Comparison of ENCODE assay signal across 4 worm cellular contexts in the genomic region with DNA sequence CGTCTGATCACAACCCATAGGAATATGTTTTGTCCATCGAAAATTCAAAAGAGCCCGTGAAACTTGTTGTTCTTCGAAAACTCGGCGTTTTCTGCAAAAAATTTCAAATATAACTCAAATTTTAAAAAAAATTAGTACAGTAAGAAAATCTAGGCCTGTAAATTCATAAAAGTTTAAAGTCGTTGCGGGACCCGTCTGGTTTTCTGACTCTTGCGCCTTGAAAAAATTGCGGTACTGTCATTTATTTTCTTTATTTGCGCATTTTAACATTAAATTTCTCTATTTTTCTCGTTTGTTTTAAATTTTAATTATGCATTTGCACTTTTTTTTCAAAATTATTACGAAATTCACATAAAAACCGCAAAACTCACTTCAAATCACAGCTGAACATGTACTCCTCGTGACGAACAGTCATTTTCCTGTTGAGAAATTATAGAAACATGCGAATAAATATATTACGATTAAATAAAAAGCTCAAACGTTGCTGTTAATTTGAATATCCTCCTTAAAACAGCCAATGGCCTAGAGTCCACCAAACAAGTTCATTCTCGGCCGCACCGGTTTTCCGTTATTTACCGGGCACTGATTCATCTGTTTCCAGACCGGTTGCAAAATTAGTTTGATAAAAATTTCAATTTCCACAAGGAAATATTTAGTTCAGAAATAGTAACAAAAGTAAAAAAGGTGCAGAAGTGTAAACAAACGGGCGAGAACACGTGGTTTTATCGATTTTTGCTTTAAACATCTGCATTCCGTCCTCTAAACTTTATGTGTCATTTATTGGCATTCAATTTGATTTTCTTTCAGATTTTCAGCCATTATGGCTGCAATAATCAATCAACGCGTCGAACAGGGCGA.
A peak's percentile ranks its signal among the peaks of the same experiment; 100 is the strongest.
TF ChIP-seq lines count a peak whose summit lies in the region.

A gene (minus strand): TSS at position 669 of the 858 bp plus-strand sequence.
A gene (plus strand): TSS at position 808 of the 858 bp plus-strand sequence.

TF ChIP-seq in whole organism, L1 larva, 84 proteins besides CTCF, POLR2A, EP300 and RAD21 (continued from another document):
- peak; percentile 5 for TF ChIP-seq lin-14 (GFP tag; optimal IDR thresholded peaks at IDR 0.05; lab: Kevin White, UChicago)
- TF ChIP-seq elt-3 (tag; optimal IDR thresholded peaks at IDR 0.05; lab: Kevin White, UChicago): no peak
- TF ChIP-seq mab-9 (GFP tag; IDR thresholded peaks at IDR 0.05; lab: Robert Waterston, UW): no peak
- TF ChIP-seq tbx-2 (tag; optimal IDR thresholded peaks at IDR 0.05; lab: Kevin White, UChicago): no peak
- TF ChIP-seq nhr-11 (tag; optimal IDR thresholded peaks at IDR 0.05; lab: Kevin White, UChicago): no peak
- TF ChIP-seq efl-1 (optimal IDR thresholded peaks at IDR 0.05; lab: Kevin White, UChicago): peak in 1 of 2 experiments; percentile 67
- TF ChIP-seq efl-1 (GFP tag; optimal IDR thresholded peaks at IDR 0.05 in 1 of 2; lab: Kevin White, UChicago): peak; percentile 72 to 97
- TF ChIP-seq nhr-85 (tag; lab: Kevin White, UChicago): peak; percentile 74
- TF ChIP-seq isw-1 (GFP tag; IDR thresholded peaks at IDR 0.05; lab: Robert Waterston, UW): no peak
- TF ChIP-seq fkh-10 (GFP tag; optimal IDR thresholded peaks at IDR 0.05; lab: Kevin White, UChicago): no peak
- peak in 1 of 2 experiments; percentile 7 for TF ChIP-seq lsy-2 (tag; optimal IDR thresholded peaks at IDR 0.05; lab: Kevin White, UChicago)
- TF ChIP-seq unc-86 (tag; optimal IDR thresholded peaks at IDR 0.05; lab: Kevin White, UChicago): no peak
- TF ChIP-seq snu-23 (GFP tag; optimal IDR thresholded peaks at IDR 0.05; lab: Kevin White, UChicago): no peak
- no peak for TF ChIP-seq hlh-4 (tag; optimal IDR thresholded peaks at IDR 0.05; lab: Kevin White, UChicago)
- no peak for TF ChIP-seq F16B12.6 (tag; optimal IDR thresholded peaks at IDR 0.05; lab: Kevin White, UChicago)
- no peak for TF ChIP-seq lin-15B (tag; optimal IDR thresholded peaks at IDR 0.05; lab: Kevin White, UChicago)
- no peak for TF ChIP-seq nhr-12 (tag; optimal IDR thresholded peaks at IDR 0.05; lab: Kevin White, UChicago)
- peak; percentile 15 for TF ChIP-seq rnt-1 (tag; optimal IDR thresholded peaks at IDR 0.05; lab: Kevin White, UChicago)

TF ChIP-seq in whole organism, L4 larva, 104 proteins besides CTCF, POLR2A, EP300 and RAD21 (continued from another document):
- TF ChIP-seq nhr-28 (tag; optimal IDR thresholded peaks at IDR 0.05; lab: Kevin White, UChicago): no peak
- peak in 1 of 2 experiments; percentile 23 for TF ChIP-seq lsy-2 (tag; optimal IDR thresholded peaks at IDR 0.05; lab: Kevin White, UChicago)
- no peak for TF ChIP-seq gei-8 (GFP tag; optimal IDR thresholded peaks at IDR 0.05; lab: Kevin White, UChicago)

TF ChIP-seq in whole organism, late embryonic, 69 proteins besides CTCF, POLR2A, EP300 and RAD21 (continued from another document):
- no peak for TF ChIP-seq sox-4 (tag; optimal IDR thresholded peaks at IDR 0.05; lab: Kevin White, UChicago)
- no peak for TF ChIP-seq elt-4 (tag; optimal IDR thresholded peaks at IDR 0.05; lab: Kevin White, UChicago)
- TF ChIP-seq hlh-8 (tag; optimal IDR thresholded peaks at IDR 0.05; lab: Kevin White, UChicago): no peak
- TF ChIP-seq tbx-7 (tag; optimal IDR thresholded peaks at IDR 0.05; lab: Kevin White, UChicago): no peak
- TF ChIP-seq fax-1 (tag; optimal IDR thresholded peaks at IDR 0.05; lab: Kevin White, UChicago): no peak
- TF ChIP-seq ahr-1 (tag; optimal IDR thresholded peaks at IDR 0.05; lab: Kevin White, UChicago): no peak
- no peak for TF ChIP-seq dve-1 (tag; optimal IDR thresholded peaks at IDR 0.05; lab: Kevin White, UChicago)
TF ChIP-seq in whole organism, late embryonic: peak in this region for 3.

TF ChIP-seq in whole organism, young adult, 124 proteins besides CTCF, POLR2A, EP300 and RAD21 (continued from another document):
- TF ChIP-seq rcor-1 (GFP tag; IDR thresholded peaks at IDR 0.05; lab: Robert Waterston, UW) (no peak), F33H1.4 (GFP tag; IDR thresholded peaks at IDR 0.05; lab: Robert Waterston, UW) (peak; percentile 85), egl-44 (GFP tag; IDR thresholded peaks at IDR 0.05; lab: Robert Waterston, UW) (no peak), ztf-28 (GFP tag; IDR thresholded peaks at IDR 0.05; lab: Robert Waterston, UW) (no peak), ceh-58 (GFP tag; IDR thresholded peaks at IDR 0.05; lab: Robert Waterston, UW) (no peak), ceh-79 (tag; optimal IDR thresholded peaks at IDR 0.05; lab: Kevin White, UChicago) (no peak), hmg-20 (GFP tag; IDR thresholded peaks at IDR 0.05; lab: Robert Waterston, UW) (no peak), ama-1 (optimal IDR thresholded peaks at IDR 0.05; lab: Kevin White, UChicago) (no peak), ama-1 (GFP tag; optimal IDR thresholded peaks at IDR 0.05; lab: Kevin White, UChicago) (no peak), akir-1 (GFP tag; optimal IDR thresholded peaks at IDR 0.05; lab: Kevin White, UChicago) (no peak), dox-1 (GFP tag; IDR thresholded peaks at IDR 0.05; lab: Robert Waterston, UW) (no peak), atf-7 (tag; optimal IDR thresholded peaks at IDR 0.05; lab: Kevin White, UChicago) (no peak), ceh-27 (GFP tag; optimal IDR thresholded peaks at IDR 0.05; lab: Kevin White, UChicago) (no peak), madf-3 (GFP tag; IDR thresholded peaks at IDR 0.05; lab: Robert Waterston, UW) (no peak), lsl-1 (GFP tag; optimal IDR thresholded peaks at IDR 0.05; lab: Kevin White, UChicago) (peak; percentile 79), die-1 (tag; optimal IDR thresholded peaks at IDR 0.05; lab: Kevin White, UChicago) (no peak), zfh-2 (GFP tag; conservative IDR thresholded peaks at IDR 0.05; lab: Robert Waterston, UW) (no peak), xnd-1 (tag; optimal IDR thresholded peaks at IDR 0.05; lab: Kevin White, UChicago) (peak; percentile 77), bed-2 (GFP tag; IDR thresholded peaks at IDR 0.05; lab: Robert Waterston, UW) (no peak), efl-1 (GFP tag; optimal IDR thresholded peaks at IDR 0.05; lab: Kevin White, UChicago) (no peak), F39B2.1 (GFP tag; IDR thresholded peaks at IDR 0.05; lab: Robert Waterston, UW) (no peak), hlh-12 (tag; optimal IDR thresholded peaks at IDR 0.05; lab: Kevin White, UChicago) (no peak), pha-4 (tag; optimal IDR thresholded peaks at IDR 0.05; lab: Kevin White, UChicago) (no peak), lsy-27 (tag; optimal IDR thresholded peaks at IDR 0.05; lab: Kevin White, UChicago; ENCODE audit: borderline replicate concordance, insufficient read depth) (no peak), rec-8 (tag; optimal IDR thresholded peaks at IDR 0.05; lab: Kevin White, UChicago) (no peak), B0336.3 (GFP tag; IDR thresholded peaks at IDR 0.05; lab: Robert Waterston, UW) (no peak), ekl-4 (GFP tag; IDR thresholded peaks at IDR 0.05; lab: Robert Waterston, UW) (no peak), snpc-1.3 (tag; optimal IDR thresholded peaks at IDR 0.05; lab: Kevin White, UChicago; ENCODE audit: insufficient read depth) (peak; percentile 4), nfya-1 (tag; optimal IDR thresholded peaks at IDR 0.05; lab: Kevin White, UChicago; ENCODE audit: borderline replicate concordance, insufficient read depth) (no peak), F52B5.7 (tag; optimal IDR thresholded peaks at IDR 0.05; lab: Kevin White, UChicago) (no peak), snpc-1.1 (tag; optimal IDR thresholded peaks at IDR 0.05; lab: Kevin White, UChicago; ENCODE audit: insufficient read depth) (no peak), zim-3 (tag; optimal IDR thresholded peaks at IDR 0.05; lab: Kevin White, UChicago) (no peak), ccch-3 (GFP tag; optimal IDR thresholded peaks at IDR 0.05; lab: Kevin White, UChicago) (no peak), F55B11.4 (tag; optimal IDR thresholded peaks at IDR 0.05; lab: Kevin White, UChicago; ENCODE audit: borderline replicate concordance, insufficient read depth) (no peak), mes-4 (tag; optimal IDR thresholded peaks at IDR 0.05; lab: Kevin White, UChicago) (no peak)
